Worm (Caenorhabditis elegans) whole organism, early embryonic: ENCODE measurements around the gene pat-9.

Experiments used
- B0310.2 ChIP-seq: sonication (generic microtip); optimal IDR thresholded peaks from 2 replicates; lab custom pipeline; 2016; ENCODE audit warnings: mild to moderate bottlenecking, missing genetic modification characterization, missing compliant biosample characterization
- aly-1 ChIP-seq: sonication (generic microtip); optimal IDR thresholded peaks from 2 replicates; lab custom pipeline; 2016; ENCODE audit warnings: missing genetic modification characterization, missing compliant biosample characterization
- ama-1 ChIP-seq: fragments of 150-350 bp; optimal IDR thresholded peaks from 2 replicates; lab custom pipeline; 2014
- ceh-36 ChIP-seq: sonication (generic microtip); optimal IDR thresholded peaks from 2 replicates; lab custom pipeline; 2016; ENCODE audit warnings: missing genetic modification characterization, inconsistent platforms, missing compliant biosample characterization
- ets-7 ChIP-seq: sonication (generic microtip); optimal IDR thresholded peaks from 2 replicates; lab custom pipeline; 2016; ENCODE audit warnings: missing genotype, missing genetic modification characterization, missing compliant biosample characterization
- flt-1 ChIP-seq: fragments of 200-800 bp; sonication (Bioruptor generic); IDR thresholded peaks from 2 replicates; pipeline ENCODE4 v1.3.6; 2022; ENCODE audit warnings: missing genetic modification characterization, missing compliant biosample characterization
- hmbx-1 ChIP-seq: sonication (generic microtip); optimal IDR thresholded peaks from 2 replicates; lab custom pipeline; 2016; ENCODE audit warnings: mild to moderate bottlenecking, missing genetic modification characterization, missing compliant biosample characterization
- hmg-4 ChIP-seq: fragments of 200-800 bp; sonication (Bioruptor generic); optimal IDR thresholded peaks from 2 replicates; lab custom pipeline; 2018; ENCODE audit warnings: mild to moderate bottlenecking, missing genetic modification characterization, missing compliant biosample characterization
- hnd-1 ChIP-seq: sonication (generic microtip); optimal IDR thresholded peaks from 2 replicates; lab custom pipeline; 2016; ENCODE audit warnings: missing genetic modification characterization, missing compliant biosample characterization
- pes-1 ChIP-seq: fragments of 200-800 bp; sonication (Bioruptor generic); IDR thresholded peaks from 2 replicates; pipeline ENCODE4 v1.3.6; 2022; ENCODE audit warnings: missing genetic modification reagents, missing genetic modification characterization, missing compliant biosample characterization
- tbx-37 ChIP-seq: fragments of 200-800 bp; sonication (Bioruptor generic); conservative IDR thresholded peaks from 2 replicates; pipeline ENCODE4 v1.3.6; 2022; ENCODE audit warnings: missing genetic modification reagents, missing genetic modification characterization, missing compliant biosample characterization

DNA sequence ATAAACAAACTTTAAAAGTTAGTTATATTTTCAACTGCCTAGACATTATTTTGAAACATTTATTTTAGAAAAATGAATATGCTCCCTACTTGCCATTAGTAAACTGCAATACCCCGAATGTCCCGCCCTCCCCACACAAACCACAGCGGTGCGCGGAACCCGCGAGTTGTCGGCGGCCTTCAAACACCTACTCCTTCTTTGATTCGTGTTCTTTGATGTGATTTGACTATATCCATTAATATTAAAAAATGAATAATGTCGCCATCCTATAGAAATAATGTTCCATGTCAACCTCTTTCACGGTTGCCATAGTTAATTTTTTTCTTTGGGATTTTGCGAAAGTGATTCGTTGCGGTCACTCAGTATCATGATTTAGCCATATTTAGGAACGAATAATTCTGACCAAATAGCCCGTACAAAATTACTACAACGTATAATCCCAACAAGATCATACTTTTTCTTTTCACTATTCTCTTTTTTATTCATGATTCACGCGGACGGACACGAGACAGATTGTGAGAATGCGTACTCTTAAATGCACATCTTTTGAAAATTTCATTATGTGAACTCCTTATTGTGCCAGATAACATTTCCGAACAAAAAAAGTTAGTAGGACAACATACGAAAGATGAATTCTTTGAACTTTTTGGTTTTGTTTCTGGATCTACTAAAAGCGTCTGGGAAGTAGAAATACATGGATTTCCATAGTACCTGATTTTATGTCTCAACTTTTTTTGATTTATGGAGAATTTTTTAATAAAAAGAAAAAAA lies 28.0 kb downstream of the pat-9 start:
- TF ChIP-seq aly-1 (tag; lab: Kevin White, UChicago), result no peak
- no peak for TF ChIP-seq ama-1
- no peak for TF ChIP-seq B0310.2
- no peak for TF ChIP-seq hnd-1
- no peak for TF ChIP-seq ets-7 (tag; lab: Kevin White, UChicago)
- TF ChIP-seq ceh-36 (tag; lab: Kevin White, UChicago), result no peak
- no peak for TF ChIP-seq tbx-37
- peak; percentile 37 for TF ChIP-seq hmg-4 (GFP tag; lab: Kevin White, UChicago)
- TF ChIP-seq flt-1, result no peak
- no peak for TF ChIP-seq hmbx-1 (tag; lab: Kevin White, UChicago)
- TF ChIP-seq pes-1 (GFP tag; lab: Robert Waterston, UW), result peak; percentile 53; the same call in 1 of the 2 replicates
